Fruit fly (Drosophila melanogaster): Measurements from ENCODE around the gene CG7685.

dm6 chr3R:18402549-18403429, 2.0 kb upstream of the CG7685 start, which contains the start of the genes Wdr37 and koko:
- TF ChIP-seq h (optimal IDR thresholded peaks at IDR 0.05) = no peak
- TF ChIP-seq Sin3A (optimal IDR thresholded peaks at IDR 0.05) = no peak
- no peak for TF ChIP-seq psq (optimal IDR thresholded peaks at IDR 0.05)
- TF ChIP-seq Myc (optimal IDR thresholded peaks at IDR 0.05) = no peak

Data from Kc167 (cell line).